Fruit fly (Drosophila melanogaster): ENCODE data around the gene Snoo.

Snoo gene

DNA sequence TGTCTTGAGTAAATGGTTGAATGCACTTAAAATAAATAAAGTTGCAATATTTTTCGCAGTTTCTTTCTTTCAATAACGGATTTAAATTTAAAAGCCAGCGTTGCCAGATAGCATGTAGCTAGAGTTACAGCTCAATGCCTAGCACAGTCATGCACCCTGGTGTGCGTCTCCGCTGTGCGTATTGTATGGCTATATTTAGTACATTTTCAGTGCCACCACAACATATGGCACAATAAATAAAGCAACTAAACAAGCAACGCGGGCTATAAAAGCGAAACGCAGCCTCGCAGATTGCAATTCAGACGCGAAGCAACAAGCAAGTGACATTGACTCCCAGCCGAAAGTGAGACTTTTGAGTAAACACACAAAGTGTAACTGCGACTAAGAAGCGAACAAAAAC is 14.7 kb upstream of the Snoo start, which contains the start of gene Sirup (continued):
- TF ChIP-seq CG16863 (GFP tag; optimal IDR thresholded peaks at IDR 0.05) (no peak), vfl (GFP tag; optimal IDR thresholded peaks at IDR 0.05) (no peak), dimm (GFP tag; IDR thresholded peaks at IDR 0.05) (no peak), CG8089 (GFP tag; optimal IDR thresholded peaks at IDR 0.05) (no peak), CG10959 (GFP tag; IDR thresholded peaks at IDR 0.05) (0 out of 2 replicates have a peak, but pooled peaks have one; percentile 28), Atf6 (GFP tag; IDR thresholded peaks at IDR 0.05) (no peak), Abd-B (GFP tag; optimal IDR thresholded peaks at IDR 0.05) (peak; percentile 85), CG3726 (GFP tag; IDR thresholded peaks at IDR 0.05) (no peak), Optix (GFP tag; IDR thresholded peaks at IDR 0.05) (no peak), Ada2b (GFP tag; IDR thresholded peaks at IDR 0.05) (no peak), klu (GFP tag; IDR thresholded peaks at IDR 0.05) (no peak), NC2β (GFP tag; optimal IDR thresholded peaks at IDR 0.05) (peak; percentile 18), CG8281 (tag; optimal IDR thresholded peaks at IDR 0.05) (no peak), CG30020 (tag; optimal IDR thresholded peaks at IDR 0.05) (peak; percentile 0), chif (GFP tag; optimal IDR thresholded peaks at IDR 0.05) (no peak), CG11398 (GFP tag; optimal IDR thresholded peaks at IDR 0.05) (no peak), kni (GFP tag; optimal IDR thresholded peaks at IDR 0.05) (no peak), tgo (GFP tag; IDR thresholded peaks at IDR 0.05) (no peak), CG2129 (GFP tag; IDR thresholded peaks at IDR 0.05; ENCODE audit: partially characterized antibody) (no peak), Camta (GFP tag; optimal IDR thresholded peaks at IDR 0.05) (no peak), CG3995 (GFP tag; optimal IDR thresholded peaks at IDR 0.05) (no peak), jigr1 (GFP tag; IDR thresholded peaks at IDR 0.05) (no peak), dati (GFP tag; IDR thresholded peaks at IDR 0.05) (no peak), CG4820 (GFP tag; optimal IDR thresholded peaks at IDR 0.05) (no peak), Elba2 (GFP tag; optimal IDR thresholded peaks at IDR 0.05) (no peak), CG8290 (GFP tag; optimal IDR thresholded peaks at IDR 0.05) (no peak), CG8290 (tag; optimal IDR thresholded peaks at IDR 0.05) (peak in 1 of 2 experiments; percentile 28), Neu2 (GFP tag; optimal IDR thresholded peaks at IDR 0.05; ENCODE audit: borderline replicate concordance) (no peak), GATAe (GFP tag; conservative IDR thresholded peaks at IDR 0.05) (no peak), wek (GFP tag; optimal IDR thresholded peaks at IDR 0.05) (no peak), NK7.1 (GFP tag; optimal IDR thresholded peaks at IDR 0.05) (no peak), pb (GFP tag; optimal IDR thresholded peaks at IDR 0.05) (no peak), sim (GFP tag; IDR thresholded peaks at IDR 0.05) (no peak), tna (GFP tag; IDR thresholded peaks at IDR 0.05; ENCODE audit: partially characterized antibody) (peak; percentile 54; the same call in 1 of the 2 replicates), pita (GFP tag; optimal IDR thresholded peaks at IDR 0.05) (peak; percentile 80), Awh (GFP tag; IDR thresholded peaks at IDR 0.05) (no peak), Ets97D (GFP tag; optimal IDR thresholded peaks at IDR 0.05) (peak; percentile 76), Nf-YC (tag; optimal IDR thresholded peaks at IDR 0.05) (no peak), oc (tag; optimal IDR thresholded peaks at IDR 0.05) (no peak), NC2α (GFP tag; optimal IDR thresholded peaks at IDR 0.05) (peak; percentile 15), sc (optimal IDR thresholded peaks at IDR 0.05) (no peak), sc (GFP tag; optimal IDR thresholded peaks at IDR 0.05) (no peak), fd64A (GFP tag; optimal IDR thresholded peaks at IDR 0.05) (no peak), kay (GFP tag; optimal IDR thresholded peaks at IDR 0.05) (no peak), CG15269 (tag; optimal IDR thresholded peaks at IDR 0.05) (no peak), Meics (GFP tag; optimal IDR thresholded peaks at IDR 0.05) (no peak), onecut (GFP tag; IDR thresholded peaks at IDR 0.05) (no peak; the same call in 1 of the 2 replicates), CG1024 (GFP tag; IDR thresholded peaks at IDR 0.05) (0 out of 2 replicates have a peak, but pooled peaks have one; percentile 9), hbn (GFP tag; IDR thresholded peaks at IDR 0.05; ENCODE audit: partially characterized antibody) (no peak), dpn (GFP tag; optimal IDR thresholded peaks at IDR 0.05) (no peak), Jarid2 (GFP tag; optimal IDR thresholded peaks at IDR 0.05) (no peak), gcm (GFP tag; optimal IDR thresholded peaks at IDR 0.05) (peak; percentile 3), Side (GFP tag; optimal IDR thresholded peaks at IDR 0.05) (no peak)

All from whole organism, embryonic.